Worm (Caenorhabditis elegans) whole organism, midembryonic: ENCODE data around the gene R08E3.3.

ENCODE experiments used
- T22C8.4 ChIP-seq: fragments of 200-800 bp; sonication (Bioruptor generic); IDR thresholded peaks from 2 replicates; pipeline ENCODE4 v1.3.6; 2022; ENCODE audit warnings: missing genetic modification characterization, missing compliant biosample characterization
- cog-1 ChIP-seq: sonication (generic microtip); optimal IDR thresholded peaks from 2 replicates; lab custom pipeline; 2016; ENCODE audit warnings: missing genetic modification characterization, missing compliant biosample characterization
- flt-1 ChIP-seq: fragments of 200-800 bp; sonication (Bioruptor generic); IDR thresholded peaks from 2 replicates; pipeline ENCODE4 v1.3.6; 2022; ENCODE audit warnings: missing genetic modification characterization, missing compliant biosample characterization
- klf-2 ChIP-seq: fragments of 200-800 bp; sonication (Bioruptor generic); conservative IDR thresholded peaks from 2 replicates; pipeline ENCODE4 v1.3.6; 2022; ENCODE audit warnings: missing genetic modification reagents, missing genetic modification characterization, missing compliant biosample characterization
- med-1 ChIP-seq: sonication (generic microtip); optimal IDR thresholded peaks from 2 replicates; lab custom pipeline; 2017; ENCODE audit warnings: missing genetic modification characterization, mild to moderate bottlenecking, missing compliant biosample characterization, antibody characterized with exemption, missing genetic modification reagents; ENCODE audit not compliant: insufficient read depth
- ref-1 ChIP-seq: fragments of 200-800 bp; sonication (Bioruptor generic); conservative IDR thresholded peaks from 2 replicates; pipeline ENCODE4 v1.3.6; 2022; ENCODE audit warnings: missing genetic modification reagents, missing genetic modification characterization, missing compliant biosample characterization
- tab-1 ChIP-seq: fragments of 200-800 bp; sonication (Bioruptor generic); IDR thresholded peaks from 2 replicates; pipeline ENCODE4 v1.3.6; 2022; ENCODE audit warnings: missing genetic modification characterization, missing compliant biosample characterization
- ztf-23 ChIP-seq: fragments of 200-800 bp; sonication (Bioruptor generic); IDR thresholded peaks from 2 replicates; pipeline ENCODE4 v1.3.6; 2022; ENCODE audit warnings: missing genetic modification reagents, missing genetic modification characterization, missing compliant biosample characterization
- ztf-29 ChIP-seq: fragments of 200-800 bp; sonication (Bioruptor generic); IDR thresholded peaks from 2 replicates; pipeline ENCODE4 v1.3.6; 2022; ENCODE audit warnings: missing genetic modification reagents, missing genetic modification characterization, missing compliant biosample characterization

DNA sequence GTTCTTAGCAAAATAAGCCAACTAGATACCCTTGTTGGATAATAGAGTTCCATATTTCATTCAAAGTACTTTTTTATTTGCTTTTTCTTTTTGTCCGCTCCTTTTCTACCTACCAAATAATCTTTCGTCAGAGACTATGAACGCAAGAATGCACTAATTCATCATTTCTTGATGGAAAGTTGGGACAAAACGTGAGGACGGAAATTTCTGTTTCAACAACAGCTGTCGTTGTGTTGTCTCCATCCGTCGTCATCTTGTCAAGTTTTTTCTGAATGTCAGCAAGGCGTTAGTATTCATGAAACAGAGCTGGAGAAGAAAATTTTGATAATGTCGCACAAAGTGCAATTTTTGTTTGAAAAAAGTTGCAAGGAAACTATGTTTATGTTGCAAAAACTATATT, 33.6 kb upstream of the R08E3.3 start:
- TF ChIP-seq flt-1: no peak
- TF ChIP-seq klf-2 (GFP tag; lab: Robert Waterston, UW): no peak
- TF ChIP-seq tab-1 (GFP tag; lab: Robert Waterston, UW): no peak
- TF ChIP-seq cog-1 (tag; lab: Kevin White, UChicago): no peak
- TF ChIP-seq T22C8.4 (GFP tag; lab: Robert Waterston, UW): no peak
- TF ChIP-seq ref-1 (GFP tag; lab: Robert Waterston, UW): no peak
- TF ChIP-seq ztf-29 (GFP tag; lab: Robert Waterston, UW): no peak
- no peak for TF ChIP-seq med-1
- TF ChIP-seq ztf-23 (GFP tag; lab: Robert Waterston, UW): no peak
